Fruit fly (Drosophila melanogaster) whole organism, embryonic: ENCODE measurements around the gene eIF3d1.

Source experiments
- Atf3 ChIP-seq: fragments of 200-800 bp; sonication (Bioruptor generic); optimal IDR thresholded peaks from 3 replicates; lab custom pipeline; 2016; ENCODE audit warnings: missing biosample characterization, missing genetic modification characterization
- Bgb ChIP-seq: fragments of 200-800 bp; sonication (Bioruptor generic); IDR thresholded peaks from 2 replicates; pipeline ENCODE4 v1.3.6; 2022; ENCODE audit warnings: missing biosample characterization, missing genetic modification characterization; ENCODE audit not compliant: partially characterized antibody
- CG11504 ChIP-seq: fragments of 200-800 bp; sonication (Bioruptor generic); optimal IDR thresholded peaks from 3 replicates; lab custom pipeline; 2019; ENCODE audit warnings: missing biosample characterization, mild to moderate bottlenecking, missing genetic modification characterization, moderate library complexity
- CG12155 ChIP-seq: fragments of 200-800 bp; sonication (Bioruptor generic); optimal IDR thresholded peaks from 3 replicates; lab custom pipeline; 2016; ENCODE audit warnings: missing biosample characterization, missing genetic modification characterization
- CG13123 ChIP-seq: fragments of 200-800 bp; sonication (Bioruptor generic); optimal IDR thresholded peaks from 2 replicates; lab custom pipeline; 2016; ENCODE audit warnings: missing biosample characterization, missing genetic modification characterization
- CG13287 ChIP-seq: fragments of 200-800 bp; sonication (Bioruptor generic); IDR thresholded peaks from 2 replicates; pipeline ENCODE4 v1.3.6; 2022; ENCODE audit warnings: missing biosample characterization, missing genetic modification characterization; ENCODE audit not compliant: partially characterized antibody
- CG14014 ChIP-seq: fragments of 200-800 bp; sonication (Bioruptor generic); IDR thresholded peaks from 2 replicates; pipeline ENCODE4 v1.3.6; 2022; ENCODE audit warnings: missing biosample characterization, missing genetic modification characterization
- CG16863 ChIP-seq: fragments of 200-800 bp; sonication (Bioruptor generic); optimal IDR thresholded peaks from 3 replicates; lab custom pipeline; 2016; ENCODE audit warnings: missing biosample characterization, missing genetic modification characterization
- CG17829 ChIP-seq: fragments of 200-800 bp; optimal IDR thresholded peaks from 2 replicates; lab custom pipeline; 2019; ENCODE audit warnings: missing biosample characterization, mild to moderate bottlenecking, missing genetic modification characterization, moderate library complexity
- CG31365 ChIP-seq: fragments of 200-800 bp; sonication (Bioruptor generic); optimal IDR thresholded peaks from 2 replicates; lab custom pipeline; 2018; ENCODE audit warnings: missing biosample characterization, mild to moderate bottlenecking, missing genetic modification characterization
- CG4730 ChIP-seq: fragments of 200-800 bp; sonication (Bioruptor generic); IDR thresholded peaks from 2 replicates; pipeline ENCODE4 v1.3.6; 2022; ENCODE audit warnings: missing biosample characterization, missing genetic modification characterization
- CG4854 ChIP-seq: fragments of 200-800 bp; sonication (Bioruptor generic); optimal IDR thresholded peaks from 2 replicates; lab custom pipeline; 2016; ENCODE audit warnings: missing biosample characterization, missing genetic modification characterization, inconsistent platforms
- CG7357 ChIP-seq: fragments of 200-800 bp; sonication (Bioruptor generic); IDR thresholded peaks from 3 replicates; pipeline ENCODE4 v1.3.6; 2022; ENCODE audit warnings: missing biosample characterization, missing genetic modification characterization
- CG7987 ChIP-seq: fragments of 200-800 bp; sonication (Bioruptor generic); optimal IDR thresholded peaks from 2 replicates; lab custom pipeline; 2018; ENCODE audit warnings: missing biosample characterization, mild to moderate bottlenecking, missing genetic modification characterization, moderate library complexity
- CG9437 ChIP-seq: fragments of 200-800 bp; sonication (Bioruptor generic); optimal IDR thresholded peaks from 2 replicates; lab custom pipeline; 2018; ENCODE audit warnings: missing biosample characterization, mild to moderate bottlenecking, missing genetic modification characterization
- D ChIP-seq, 2 experiments: fragments of 200-800 bp in 1 of 2; fragments of >200 bp in 1 of 2; sonication (Bioruptor generic) in 1 of 2; optimal IDR thresholded peaks; 2 replicates in 1 of 2; 3 replicates in 1 of 2; lab custom pipeline; 2017; ENCODE audit warnings: mild to moderate bottlenecking in 1 of 2, missing biosample characterization in 1 of 2, missing genetic modification characterization in 1 of 2, missing genetic modification reagents in 1 of 2
- D19B ChIP-seq: fragments of 200-800 bp; sonication (Bioruptor generic); optimal IDR thresholded peaks from 2 replicates; lab custom pipeline; 2017; ENCODE audit warnings: missing biosample characterization, mild to moderate bottlenecking, missing genetic modification characterization
- Dp ChIP-seq: fragments of 200-800 bp; sonication (Bioruptor generic); optimal IDR thresholded peaks from 2 replicates; lab custom pipeline; 2018; ENCODE audit warnings: missing biosample characterization, mild to moderate bottlenecking, missing genetic modification characterization, moderate library complexity
- E2f2 ChIP-seq: fragments of 200-800 bp; sonication (Bioruptor generic); IDR thresholded peaks from 2 replicates; pipeline ENCODE4 v1.3.6; 2022; ENCODE audit warnings: missing biosample characterization, missing genetic modification characterization
- Fer2 ChIP-seq: fragments of 200-800 bp; sonication (Bioruptor generic); optimal IDR thresholded peaks from 2 replicates; lab custom pipeline; 2018; ENCODE audit warnings: missing biosample characterization, mild to moderate bottlenecking, missing genetic modification characterization, moderate library complexity
- H2.0 ChIP-seq: fragments of 200-800 bp; sonication (Bioruptor generic); IDR thresholded peaks from 2 replicates; pipeline ENCODE4 v1.3.6; 2022; ENCODE audit warnings: missing biosample characterization, missing genetic modification characterization
- Hr78 ChIP-seq, 2 experiments: fragments of 200-800 bp in 1 of 2; fragments of >200 bp in 1 of 2; sonication (Bioruptor generic) in 1 of 2; optimal IDR thresholded peaks; 2 replicates each; lab custom pipeline; 2017 to 2019; ENCODE audit warnings: missing biosample characterization in 2 of 2, missing genetic modification characterization in 2 of 2, mild to moderate bottlenecking in 1 of 2, moderate library complexity in 1 of 2
- Lim3 ChIP-seq: fragments of 200-800 bp; sonication (Bioruptor generic); IDR thresholded peaks from 2 replicates; pipeline ENCODE4 v1.3.6; 2022; ENCODE audit warnings: missing biosample characterization, missing genetic modification characterization
- NfI ChIP-seq: fragments of 200-800 bp; sonication (Bioruptor generic); optimal IDR thresholded peaks from 3 replicates; lab custom pipeline; 2018; ENCODE audit warnings: missing biosample characterization, mild to moderate bottlenecking, missing genetic modification characterization, moderate library complexity
- Ptx1 ChIP-seq: fragments of 200-800 bp; sonication (Bioruptor generic); IDR thresholded peaks from 2 replicates; pipeline ENCODE4 v1.3.6; 2022; ENCODE audit warnings: missing biosample characterization, missing genetic modification characterization
- YL-1 ChIP-seq: fragments of 200-800 bp; sonication (Bioruptor generic); optimal IDR thresholded peaks from 3 replicates; lab custom pipeline; 2017; ENCODE audit warnings: missing biosample characterization, mild to moderate bottlenecking, missing genetic modification characterization
- bbx ChIP-seq: fragments of 200-800 bp; sonication (Bioruptor generic); IDR thresholded peaks from 2 replicates; pipeline ENCODE4 v1.3.6; 2022; ENCODE audit warnings: missing biosample characterization, missing genetic modification characterization; ENCODE audit not compliant: partially characterized antibody
- cad ChIP-seq: fragments of >200 bp; optimal IDR thresholded peaks from 2 replicates; lab custom pipeline; 2017; ENCODE audit warnings: missing biosample characterization, missing genetic modification characterization
- cas ChIP-seq: fragments of 200-800 bp; sonication (Bioruptor generic); IDR thresholded peaks from 2 replicates; pipeline ENCODE4 v1.3.6; 2022; ENCODE audit warnings: missing biosample characterization, missing genetic modification characterization
- caup ChIP-seq: fragments of 200-800 bp; sonication (Bioruptor generic); optimal IDR thresholded peaks from 3 replicates; lab custom pipeline; 2017; ENCODE audit warnings: missing biosample characterization, mild to moderate bottlenecking, missing genetic modification characterization, moderate library complexity; ENCODE audit not compliant: severe bottlenecking
- croc ChIP-seq: fragments of 200-800 bp; sonication (Bioruptor generic); conservative IDR thresholded peaks from 3 replicates; pipeline ENCODE4 v1.3.6; 2022; ENCODE audit warnings: missing biosample characterization, missing genetic modification characterization
- ham ChIP-seq: fragments of 200-800 bp; sonication (Bioruptor generic); IDR thresholded peaks from 2 replicates; pipeline ENCODE4 v1.3.6; 2022; ENCODE audit warnings: missing biosample characterization, missing genetic modification characterization
- inv ChIP-seq: fragments of 200-800 bp; sonication (Bioruptor generic); IDR thresholded peaks from 2 replicates; pipeline ENCODE4 v1.3.6; 2022; ENCODE audit warnings: missing biosample characterization, missing genetic modification characterization; ENCODE audit not compliant: partially characterized antibody
- jing ChIP-seq: fragments of 200-800 bp; sonication (Bioruptor generic); optimal IDR thresholded peaks from 2 replicates; lab custom pipeline; 2018; ENCODE audit warnings: missing biosample characterization, mild to moderate bottlenecking, missing genetic modification characterization
- kni ChIP-seq: fragments of 200-800 bp; sonication (Bioruptor generic); optimal IDR thresholded peaks from 3 replicates; lab custom pipeline; 2017; ENCODE audit warnings: mild to moderate bottlenecking, missing biosample characterization, missing genetic modification reagents, missing genetic modification characterization
- lola ChIP-seq, 3 experiments: fragments of >200 bp in 2 of 3; fragments of 200-800 bp in 1 of 3; sonication (Bioruptor generic) in 1 of 3; optimal IDR thresholded peaks; 2 replicates each; lab custom pipeline; 2017 to 2019; ENCODE audit warnings: missing biosample characterization in 3 of 3, missing genetic modification characterization in 3 of 3, mild to moderate bottlenecking in 1 of 3, moderate library complexity in 1 of 3
- lov ChIP-seq, 2 experiments: fragments of 200-800 bp in 1 of 2; fragments of >200 bp in 1 of 2; sonication (Bioruptor generic) in 1 of 2; IDR thresholded peaks in 1 of 2; optimal IDR thresholded peaks in 1 of 2; 2 replicates in 1 of 2; 3 replicates in 1 of 2; pipeline versions ENCODE4 v1.3.6 to Lab custom; 2017 to 2022; ENCODE audit warnings: missing biosample characterization in 1 of 2, missing genetic modification characterization in 1 of 2
- oc ChIP-seq: fragments of 200-800 bp; sonication (Bioruptor generic); optimal IDR thresholded peaks from 2 replicates; lab custom pipeline; 2018; ENCODE audit warnings: missing biosample characterization, mild to moderate bottlenecking, missing genetic modification characterization, moderate library complexity
- otp ChIP-seq: fragments of 200-800 bp; sonication (Bioruptor generic); IDR thresholded peaks from 3 replicates; pipeline ENCODE4, ENCODE4 v1.3.6; 2022; ENCODE audit warnings: missing biosample characterization, missing genetic modification characterization
- peb ChIP-seq: fragments of 200-800 bp; sonication (Bioruptor generic); IDR thresholded peaks from 2 replicates; pipeline ENCODE4 v1.3.6; 2022; ENCODE audit warnings: missing biosample characterization, missing genetic modification characterization
- phol ChIP-seq: fragments of 200-800 bp; sonication (Bioruptor generic); optimal IDR thresholded peaks from 3 replicates; lab custom pipeline; 2018; ENCODE audit warnings: missing biosample characterization, mild to moderate bottlenecking, missing genetic modification characterization, moderate library complexity
- seq ChIP-seq: fragments of 200-800 bp; sonication (Bioruptor generic); IDR thresholded peaks from 2 replicates; pipeline ENCODE4 v1.3.6; 2022; ENCODE audit warnings: missing biosample characterization, missing genetic modification characterization
- stc ChIP-seq: fragments of 200-800 bp; sonication (Bioruptor generic); IDR thresholded peaks from 2 replicates; pipeline ENCODE4 v1.3.6; 2022; ENCODE audit warnings: missing biosample characterization, missing genetic modification characterization
- sug ChIP-seq: fragments of 200-800 bp; optimal IDR thresholded peaks from 2 replicates; lab custom pipeline; 2019; ENCODE audit warnings: missing biosample characterization, mild to moderate bottlenecking, missing genetic modification characterization, moderate library complexity
- tgo ChIP-seq: fragments of 200-800 bp; sonication (Bioruptor generic); IDR thresholded peaks from 3 replicates; pipeline ENCODE4 v1.3.6; 2022; ENCODE audit warnings: missing biosample characterization, missing genetic modification characterization
- tna ChIP-seq: fragments of 200-800 bp; sonication (Bioruptor generic); IDR thresholded peaks from 2 replicates; pipeline ENCODE4 v1.3.6; 2022; ENCODE audit warnings: missing biosample characterization, missing genetic modification characterization; ENCODE audit not compliant: partially characterized antibody
- unpg ChIP-seq: fragments of 200-800 bp; sonication (Bioruptor generic); optimal IDR thresholded peaks from 3 replicates; lab custom pipeline; 2018; ENCODE audit warnings: missing biosample characterization, mild to moderate bottlenecking, missing genetic modification characterization, moderate library complexity

Gene eIF3d1

DNA sequence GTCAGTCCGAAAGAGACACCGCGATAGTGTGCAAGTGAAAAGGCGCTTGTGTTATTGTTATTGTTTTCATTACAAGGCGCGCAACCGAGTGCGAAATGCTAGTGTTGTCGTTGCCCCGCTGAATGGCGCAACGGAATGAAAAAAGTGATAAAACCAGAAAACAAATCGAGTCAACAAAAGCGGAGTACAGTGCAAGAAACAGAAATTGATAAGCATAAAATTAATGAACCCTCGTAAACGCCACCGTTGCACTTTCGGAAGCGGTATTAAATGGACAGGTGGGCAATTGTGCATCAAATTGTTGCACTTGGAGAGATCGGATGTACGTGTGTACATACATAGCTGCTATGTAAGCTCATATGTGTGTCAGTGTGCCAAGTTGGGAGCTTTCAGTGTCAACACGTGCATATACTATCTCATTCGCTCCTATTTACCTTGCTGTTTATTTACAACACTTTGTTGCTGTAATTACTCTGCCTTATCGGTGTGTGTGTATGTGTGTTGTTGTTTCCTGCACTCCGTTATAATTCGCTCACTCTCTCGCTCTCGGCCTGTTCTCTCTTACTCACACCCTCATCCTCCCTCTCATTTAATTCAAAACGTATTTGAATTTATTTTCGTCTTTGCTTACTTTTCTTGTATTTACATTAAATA is 43.7 kb downstream of the eIF3d1 start (continued):
- TF ChIP-seq D19B (GFP tag; lab: Kevin White, UChicago) (no peak), CG12155 (GFP tag; lab: Kevin White, UChicago) (no peak), stc (GFP tag; lab: Robert Waterston, UW) (peak; percentile 73), croc (GFP tag; lab: Robert Waterston, UW) (no peak; the same call in 2 of the 3 replicates), CG13123 (GFP tag; lab: Kevin White, UChicago) (peak; percentile 48), E2f2 (GFP tag; lab: Robert Waterston, UW) (peak; percentile 36; the same call in 1 of the 2 replicates), CG13287 (GFP tag; lab: Robert Waterston, UW) (no peak), CG17829 (tag; lab: Kevin White, UChicago) (no peak), jing (GFP tag; lab: Kevin White, UChicago) (no peak), YL-1 (GFP tag; lab: Kevin White, UChicago) (no peak), seq (GFP tag; lab: Robert Waterston, UW) (peak; percentile 38; the same call in 1 of the 2 replicates), CG7357 (GFP tag; lab: Robert Waterston, UW) (no peak), lov (optimal IDR thresholded peaks at IDR 0.05; lab: Kevin White, UChicago) (no peak), lov (GFP tag; IDR thresholded peaks at IDR 0.05; lab: Robert Waterston, UW) (no peak; the same call in 2 of the 3 replicates), Fer2 (tag; lab: Kevin White, UChicago) (no peak), tgo (peak; percentile 50; the same call in 2 of the 3 replicates), bbx (no peak), CG7987 (peak; percentile 76), CG4854 (GFP tag; lab: Kevin White, UChicago) (peak; percentile 37), kni (GFP tag; lab: Kevin White, UChicago) (peak; percentile 70), CG16863 (GFP tag; lab: Kevin White, UChicago) (no peak), oc (tag; lab: Kevin White, UChicago) (no peak), peb (no peak), H2.0 (GFP tag; lab: Robert Waterston, UW) (no peak), D (optimal IDR thresholded peaks at IDR 0.05; lab: Kevin White, UChicago) (no peak), D (GFP tag; optimal IDR thresholded peaks at IDR 0.05; lab: Kevin White, UChicago) (peak; percentile 31), Ptx1 (GFP tag; lab: Robert Waterston, UW) (peak; percentile 17; the same call in 1 of the 2 replicates), phol (tag; lab: Kevin White, UChicago) (no peak), CG14014 (peak; percentile 40; the same call in 1 of the 2 replicates), caup (peak; percentile 27), Atf3 (no peak), ham (GFP tag; lab: Robert Waterston, UW) (0 out of 2 replicates have a peak, but pooled peaks have one; percentile 8), otp (GFP tag; lab: Robert Waterston, UW) (peak; percentile 75; the same call in 2 of the 3 replicates), CG9437 (GFP tag; lab: Kevin White, UChicago) (no peak), CG11504 (tag; lab: Kevin White, UChicago) (peak; percentile 73), Dp (GFP tag; lab: Kevin White, UChicago) (no peak), Lim3 (GFP tag; lab: Robert Waterston, UW) (no peak), cas (GFP tag; lab: Robert Waterston, UW) (no peak), Hr78 (GFP tag; optimal IDR thresholded peaks at IDR 0.05; lab: Kevin White, UChicago) (no peak), Bgb (GFP tag; lab: Robert Waterston, UW) (peak; percentile 49; the same call in 1 of the 2 replicates), sug (tag; lab: Kevin White, UChicago) (peak; percentile 17), lola (GFP tag; optimal IDR thresholded peaks at IDR 0.05; lab: Kevin White, UChicago) (no peak), NfI (GFP tag; lab: Kevin White, UChicago) (no peak), CG31365 (tag; lab: Kevin White, UChicago) (peak; percentile 82), cad (GFP tag; lab: Kevin White, UChicago) (no peak), inv (GFP tag; lab: Robert Waterston, UW) (no peak), CG4730 (GFP tag; lab: Robert Waterston, UW) (peak; percentile 17; the same call in 1 of the 2 replicates), tna (GFP tag; lab: Robert Waterston, UW) (no peak), unpg (GFP tag; lab: Kevin White, UChicago) (no peak)
